Worm (Caenorhabditis elegans) whole organism, L1 larva: ENCODE data around the gene zmp-5.

Experiments used
- ama-1 ChIP-seq: fragments of 150-350 bp; optimal IDR thresholded peaks from 2 replicates; lab custom pipeline; 2014
- lin-13 ChIP-seq: fragments of 150-350 bp; optimal IDR thresholded peaks from 2 replicates; lab custom pipeline; 2014; ENCODE audit warnings: missing biosample characterization, missing genetic modification reagents, missing genetic modification characterization
- nhr-237 ChIP-seq: fragments of 150-350 bp; optimal IDR thresholded peaks from 2 replicates; lab custom pipeline; 2014; ENCODE audit warnings: missing biosample characterization, missing genetic modification characterization
- nhr-28 ChIP-seq: fragments of 150-350 bp; optimal IDR thresholded peaks from 2 replicates; lab custom pipeline; 2014; ENCODE audit warnings: missing biosample characterization, missing genetic modification characterization
- skn-1 ChIP-seq: fragments of 150-350 bp; optimal IDR thresholded peaks from 2 replicates; lab custom pipeline; 2014; ENCODE audit warnings: missing biosample characterization, missing genetic modification characterization
- sup-37 ChIP-seq: fragments of 200-800 bp; sonication (Bioruptor generic); optimal IDR thresholded peaks from 2 replicates; lab custom pipeline; 2018; ENCODE audit warnings: mild to moderate bottlenecking, missing genetic modification characterization, missing compliant biosample characterization
- ztf-11 ChIP-seq, 2 experiments: sonication (generic microtip); optimal IDR thresholded peaks; 2 replicates each; lab custom pipeline; 2016 to 2017; ENCODE audit warnings: missing genetic modification characterization in 2 of 2, missing biosample characterization in 1 of 2, missing compliant biosample characterization in 1 of 2

- no peak for TF ChIP-seq nhr-237 (tag; lab: Kevin White, UChicago)
- no peak for TF ChIP-seq ztf-11 (tag; optimal IDR thresholded peaks at IDR 0.05; lab: Kevin White, UChicago)
- no peak for TF ChIP-seq skn-1
- TF ChIP-seq nhr-28 (tag; lab: Kevin White, UChicago): no peak
- TF ChIP-seq sup-37: no peak
- TF ChIP-seq lin-13 (GFP tag; lab: Kevin White, UChicago): no peak
- no peak for TF ChIP-seq ama-1 (lab: Kevin White, UChicago)
Observed at ce11 chrX:12693150-12693589, 46.3 kb downstream of the zmp-5 start.
